Worm (Caenorhabditis elegans): Measurements from ENCODE around the gene C32D5.14.

Gene C32D5.14

DNA sequence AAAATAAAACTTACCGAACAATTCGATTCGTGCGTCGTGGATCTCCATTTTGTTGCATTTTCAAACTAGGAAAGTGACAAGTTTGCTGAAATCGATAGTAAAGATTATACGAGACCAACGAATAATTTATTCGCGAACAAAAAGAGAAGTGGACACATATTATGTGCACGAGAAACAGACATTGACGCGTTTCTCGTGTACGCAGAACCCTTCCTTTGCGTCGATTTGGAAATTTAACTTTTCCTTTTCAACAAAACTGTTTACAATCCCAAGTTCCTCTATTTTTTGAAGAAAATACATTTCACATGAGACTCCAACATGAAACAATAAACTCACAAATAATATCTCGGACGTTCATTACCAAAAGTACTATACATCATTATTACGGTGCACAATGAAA lies 25.5 kb downstream of the C32D5.14 start, which contains the start of gene K10B2.4 (continued):
- TF ChIP-seq unc-130 (GFP tag; optimal IDR thresholded peaks at IDR 0.05) (no peak), egl-43 (GFP tag; IDR thresholded peaks at IDR 0.05) (no peak), Y5F2A.4 (GFP tag; optimal IDR thresholded peaks at IDR 0.05) (no peak), nhr-11 (tag; optimal IDR thresholded peaks at IDR 0.05) (peak; percentile 8), pha-4 (GFP tag; IDR thresholded peaks at IDR 0.05) (no peak), pha-4 (tag; optimal IDR thresholded peaks at IDR 0.05) (peak; percentile 39), aly-2 (tag; optimal IDR thresholded peaks at IDR 0.05) (no peak), lir-3 (tag; optimal IDR thresholded peaks at IDR 0.05) (no peak), unc-39 (tag; optimal IDR thresholded peaks at IDR 0.05) (no peak), hmg-1.1 (GFP tag; IDR thresholded peaks at IDR 0.05) (peak; percentile 60), zip-2 (tag; optimal IDR thresholded peaks at IDR 0.05) (no peak), spr-3 (GFP tag; optimal IDR thresholded peaks at IDR 0.05) (peak; percentile 7), nhr-41 (GFP tag; IDR thresholded peaks at IDR 0.05) (no peak), D1046.2 (GFP tag; IDR thresholded peaks at IDR 0.05) (no peak), aha-1 (tag) (peak; percentile 92), mdl-1 (tag; optimal IDR thresholded peaks at IDR 0.05) (peak in 1 of 2 experiments; percentile 30), lim-7 (GFP tag; IDR thresholded peaks at IDR 0.05) (no peak), duxl-1 (tag; optimal IDR thresholded peaks at IDR 0.05; ENCODE audit: poor library complexity) (no peak)

DNA sequence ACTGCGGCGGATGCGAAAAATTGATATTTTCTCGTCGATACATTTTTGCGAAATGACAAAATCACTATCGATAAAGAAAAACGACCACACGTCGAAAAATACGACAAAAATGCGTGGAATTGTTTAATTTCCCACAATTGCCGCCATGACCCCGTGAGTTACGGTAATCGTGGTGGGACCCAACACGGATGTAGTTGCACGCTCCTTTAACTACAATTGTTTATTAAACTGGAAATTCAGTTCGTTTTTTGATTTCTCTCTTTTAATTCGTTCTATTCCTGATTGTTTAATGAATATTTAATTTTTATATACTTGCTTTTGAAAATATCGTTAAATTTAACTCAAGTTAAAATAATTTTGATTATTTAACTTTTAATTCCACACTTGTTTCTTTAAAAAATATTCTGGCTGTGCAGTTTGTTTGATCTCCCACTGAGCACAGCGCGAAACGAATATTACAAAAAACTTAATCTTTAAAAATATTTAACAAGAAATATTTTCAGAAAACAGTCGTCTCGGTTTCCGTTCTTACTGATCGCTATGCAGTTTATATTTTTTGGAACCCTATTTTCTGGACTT lies 30.0 kb downstream of the C32D5.14 start, which contains the start of the genes ani-2 and clec-88:
TSS of gene ani-2 (minus strand) at position 131 of the 579 bp plus-strand sequence.
TSS of gene clec-88 (plus strand) at position 486 of the 579 bp plus-strand sequence.
- peak; percentile 64 for TF ChIP-seq lin-38 (GFP tag; IDR thresholded peaks at IDR 0.05)
- TF ChIP-seq hlh-30 (tag; optimal IDR thresholded peaks at IDR 0.05; ENCODE audit: insufficient read depth): no peak
- TF ChIP-seq unc-130 (GFP tag; optimal IDR thresholded peaks at IDR 0.05): peak; percentile 87

DNA sequence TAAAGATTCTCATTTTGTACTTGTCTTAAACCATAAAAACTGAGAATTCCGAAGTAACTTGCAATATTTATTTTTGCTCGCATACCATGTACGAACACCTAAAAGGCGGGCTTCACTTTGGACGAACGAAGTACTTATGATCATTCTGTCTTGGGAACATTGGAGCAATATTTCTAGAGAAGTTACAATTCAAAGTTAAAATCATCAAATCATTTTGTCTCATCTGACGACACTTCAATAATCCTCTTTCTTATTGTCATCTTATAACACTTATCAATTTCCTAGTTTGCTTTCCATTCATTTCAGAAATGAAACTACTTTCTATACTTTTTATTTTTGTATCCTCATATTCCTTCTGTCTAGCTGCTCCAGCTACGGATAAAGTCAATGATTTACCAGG lies 31.4 kb downstream of the C32D5.14 start, which contains the start of gene ctsa-4.1:
TSS of gene ctsa-4.1 (plus strand) at position 301 of the 400 bp plus-strand sequence.
- TF ChIP-seq lim-7 (GFP tag; IDR thresholded peaks at IDR 0.05) (no peak), ztf-7 (tag; optimal IDR thresholded peaks at IDR 0.05) (peak; percentile 63), spr-3 (GFP tag; optimal IDR thresholded peaks at IDR 0.05) (no peak), Y48G9A.11 (GFP tag; IDR thresholded peaks at IDR 0.05) (no peak), nhr-28 (tag; optimal IDR thresholded peaks at IDR 0.05) (no peak), daf-16 (GFP tag; optimal IDR thresholded peaks at IDR 0.05) (no peak), daf-16 (tag; optimal IDR thresholded peaks at IDR 0.05) (no peak), mep-1 (tag; optimal IDR thresholded peaks at IDR 0.05) (no peak)

DNA sequence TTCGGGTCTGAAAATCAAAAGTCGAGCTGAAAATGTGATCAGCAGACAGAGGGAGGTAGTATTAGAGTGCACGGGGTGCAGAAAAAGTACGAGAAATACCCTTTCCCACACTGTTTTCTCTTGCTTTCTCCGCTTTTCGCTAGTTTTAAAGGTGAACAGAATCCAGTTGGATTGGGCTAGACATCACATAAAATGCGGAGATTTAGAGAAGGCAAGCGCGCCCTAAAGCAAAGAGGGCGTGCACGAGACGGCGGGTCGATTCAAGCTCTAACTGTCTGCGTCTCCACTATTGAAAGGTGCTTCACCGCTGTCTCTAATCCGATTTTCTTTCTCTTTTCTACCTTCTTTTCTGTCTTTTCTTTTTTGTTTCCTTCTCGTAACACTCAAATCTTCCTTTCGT lies 34.8 kb downstream of the C32D5.14 start:
- TF ChIP-seq nhr-11 (tag; optimal IDR thresholded peaks at IDR 0.05) (peak; percentile 78), duxl-1 (tag; optimal IDR thresholded peaks at IDR 0.05; ENCODE audit: poor library complexity) (no peak), dpl-1 (GFP tag; optimal IDR thresholded peaks at IDR 0.05) (peak; percentile 71), lin-15B (tag; optimal IDR thresholded peaks at IDR 0.05) (peak; percentile 27), ceh-62 (tag; optimal IDR thresholded peaks at IDR 0.05) (no peak), nhr-77 (tag; optimal IDR thresholded peaks at IDR 0.05) (peak; percentile 74), ces-1 (GFP tag; optimal IDR thresholded peaks at IDR 0.05) (peak; percentile 47), T26A8.4 (GFP tag; IDR thresholded peaks at IDR 0.05) (peak; percentile 80), tra-1 (GFP tag; IDR thresholded peaks at IDR 0.05) (0 out of 2 replicates have a peak, but pooled peaks have one; percentile 59), ceh-28 (tag; optimal IDR thresholded peaks at IDR 0.05) (peak; percentile 16), lin-1 (GFP tag; IDR thresholded peaks at IDR 0.05) (peak; percentile 78), tag-97 (GFP tag; IDR thresholded peaks at IDR 0.05) (no peak), madf-9 (GFP tag; conservative IDR thresholded peaks at IDR 0.05) (peak; percentile 39; the same call in 1 of the 2 replicates), F26F4.8 (GFP tag; conservative IDR thresholded peaks at IDR 0.05) (no peak), nhr-102 (tag; optimal IDR thresholded peaks at IDR 0.05) (peak; percentile 20), spr-3 (GFP tag; optimal IDR thresholded peaks at IDR 0.05) (peak; percentile 24), ztf-7 (tag; optimal IDR thresholded peaks at IDR 0.05) (peak; percentile 36), set-16 (GFP tag; IDR thresholded peaks at IDR 0.05) (peak; percentile 54), daf-12 (tag; optimal IDR thresholded peaks at IDR 0.05) (no peak), unc-39 (tag; optimal IDR thresholded peaks at IDR 0.05) (no peak), arid-1 (GFP tag; conservative IDR thresholded peaks at IDR 0.05) (peak; percentile 71), rbr-2 (tag; optimal IDR thresholded peaks at IDR 0.05) (peak; percentile 73), nhr-48 (tag; optimal IDR thresholded peaks at IDR 0.05) (peak; percentile 83), ctbp-1 (GFP tag; IDR thresholded peaks at IDR 0.05) (peak; percentile 69; the same call in 1 of the 2 replicates), saeg-2 (GFP tag; IDR thresholded peaks at IDR 0.05) (no peak)
